Fruit fly (Drosophila melanogaster): Measurements from ENCODE around the gene ttk.

dm6 chr3R:31683048-31683857, 30.4 kb upstream of the ttk start:
- no peak for TF ChIP-seq CG15336 (GFP tag; IDR thresholded peaks at IDR 0.05)
- TF ChIP-seq CG7368 (GFP tag; optimal IDR thresholded peaks at IDR 0.05) = no peak
- TF ChIP-seq acj6 (GFP tag; optimal IDR thresholded peaks at IDR 0.05) = no peak
- TF ChIP-seq CG8319 (GFP tag; optimal IDR thresholded peaks at IDR 0.05) = no peak
- TF ChIP-seq CG4318 (GFP tag; optimal IDR thresholded peaks at IDR 0.05) = no peak
- peak; percentile 15 for TF ChIP-seq cyc (GFP tag; optimal IDR thresholded peaks at IDR 0.05)
- TF ChIP-seq net (GFP tag; optimal IDR thresholded peaks at IDR 0.05) = no peak
- TF ChIP-seq Ets21C (GFP tag; optimal IDR thresholded peaks at IDR 0.05) = no peak

Data from whole organism, prepupa.